Fruit fly (Drosophila melanogaster): ENCODE results near the gene CG6769.
"Not testable (repeated sequence)": the region's sequence is repeated elsewhere in the genome, so short reads cannot be mapped to it uniquely, and the experiment has no call there.

CG6769 gene

DNA sequence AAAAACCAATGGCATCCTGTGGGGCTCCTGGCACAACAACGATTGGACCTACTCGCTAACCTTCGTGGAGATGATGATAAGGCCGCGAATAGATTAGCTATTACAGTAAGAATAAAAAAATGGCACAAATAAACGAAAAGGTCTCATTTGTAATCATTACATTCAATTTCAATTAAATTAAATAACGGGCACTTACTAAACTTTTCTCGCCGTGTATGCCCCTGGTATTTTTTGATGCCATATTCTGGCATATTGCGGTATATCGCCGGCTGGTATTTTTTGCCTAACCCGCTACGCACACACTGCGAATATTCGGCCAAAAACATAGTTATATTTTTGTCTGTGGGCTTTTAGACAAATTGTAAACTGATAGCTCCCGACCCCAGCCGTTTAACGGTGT, 38.6 kb downstream of the CG6769 start, which contains the start of gene Gss2:
Gene Gss2, plus strand, starts transcription at position 301 of the 400 bp plus-strand sequence.
- not testable (repeated sequence) for TF ChIP-seq Abd-B, tai, Dfd (GFP tag; optimal IDR thresholded peaks at IDR 0.05)

DNA sequence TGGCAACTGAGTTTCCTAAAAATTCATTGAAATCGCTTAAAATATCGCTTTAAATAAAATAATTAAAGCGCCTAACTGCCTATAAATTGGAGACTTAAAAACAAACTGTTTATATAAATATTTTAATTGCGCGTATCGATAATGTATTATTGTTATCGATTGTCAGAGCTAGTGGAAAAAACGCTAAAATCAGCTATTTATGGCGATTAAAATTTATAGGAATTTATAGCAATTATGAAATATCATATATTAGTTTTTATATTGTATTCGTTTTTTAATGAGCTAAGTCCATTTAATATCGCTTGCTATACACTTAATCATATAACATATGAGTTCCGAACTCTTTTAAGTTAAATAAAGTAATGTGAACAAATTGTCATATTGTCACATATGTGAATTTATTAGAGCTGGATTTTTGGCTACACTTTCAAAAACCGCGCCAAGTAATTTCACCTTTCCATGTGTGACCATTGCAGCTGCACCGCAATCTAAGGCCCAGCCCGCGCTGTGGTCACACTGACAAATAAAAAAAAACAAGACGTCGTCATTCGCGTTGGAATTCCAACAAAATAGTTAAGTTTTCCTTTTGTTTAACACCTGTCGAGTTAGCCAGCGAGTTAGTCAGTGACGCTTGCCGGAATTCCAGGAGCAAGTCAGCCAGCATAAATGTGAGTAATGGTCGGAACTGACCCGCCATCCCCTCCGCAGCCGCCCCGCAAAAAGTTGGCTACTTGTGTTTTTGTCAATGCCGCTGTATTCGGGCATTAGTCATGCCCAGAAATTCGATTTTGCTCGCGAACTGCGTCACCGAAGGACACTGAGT, 46.6 kb downstream of the CG6769 start, which contains the start of the genes CG7772 and Vps4:
Gene CG7772, minus strand, starts transcription at position 78 of the 823 bp plus-strand sequence.
Gene Vps4, plus strand, starts transcription at position 509 of the 823 bp plus-strand sequence.
- TF ChIP-seq jim (GFP tag; optimal IDR thresholded peaks at IDR 0.05) (peak; percentile 47), Myc (optimal IDR thresholded peaks at IDR 0.05) (peak; percentile 85), CG9705 (GFP tag; optimal IDR thresholded peaks at IDR 0.05) (no peak)

DNA sequence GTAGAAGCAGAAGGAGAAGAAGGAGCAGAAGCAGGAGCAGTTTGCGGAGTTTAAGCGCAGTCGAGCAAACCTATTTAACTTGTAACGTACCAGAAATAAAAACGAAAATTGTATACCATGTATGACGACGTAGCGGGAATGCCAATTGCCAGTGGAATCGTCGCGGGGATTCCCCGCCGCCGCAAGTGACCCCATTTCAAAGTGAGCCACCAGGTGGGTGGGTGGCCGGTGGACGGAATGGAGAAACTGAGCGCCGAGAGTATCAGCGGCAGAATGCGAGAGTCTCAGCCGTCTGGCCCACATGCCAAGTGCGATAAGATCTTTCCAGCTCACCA, 49.8 kb downstream of the CG6769 start:
- no peak for TF ChIP-seq dmrt93B (GFP tag; optimal IDR thresholded peaks at IDR 0.05)
- TF ChIP-seq Rel (GFP tag; optimal IDR thresholded peaks at IDR 0.05) = no peak
- TF ChIP-seq Rel (tag; optimal IDR thresholded peaks at IDR 0.05) = peak; percentile 95

DNA sequence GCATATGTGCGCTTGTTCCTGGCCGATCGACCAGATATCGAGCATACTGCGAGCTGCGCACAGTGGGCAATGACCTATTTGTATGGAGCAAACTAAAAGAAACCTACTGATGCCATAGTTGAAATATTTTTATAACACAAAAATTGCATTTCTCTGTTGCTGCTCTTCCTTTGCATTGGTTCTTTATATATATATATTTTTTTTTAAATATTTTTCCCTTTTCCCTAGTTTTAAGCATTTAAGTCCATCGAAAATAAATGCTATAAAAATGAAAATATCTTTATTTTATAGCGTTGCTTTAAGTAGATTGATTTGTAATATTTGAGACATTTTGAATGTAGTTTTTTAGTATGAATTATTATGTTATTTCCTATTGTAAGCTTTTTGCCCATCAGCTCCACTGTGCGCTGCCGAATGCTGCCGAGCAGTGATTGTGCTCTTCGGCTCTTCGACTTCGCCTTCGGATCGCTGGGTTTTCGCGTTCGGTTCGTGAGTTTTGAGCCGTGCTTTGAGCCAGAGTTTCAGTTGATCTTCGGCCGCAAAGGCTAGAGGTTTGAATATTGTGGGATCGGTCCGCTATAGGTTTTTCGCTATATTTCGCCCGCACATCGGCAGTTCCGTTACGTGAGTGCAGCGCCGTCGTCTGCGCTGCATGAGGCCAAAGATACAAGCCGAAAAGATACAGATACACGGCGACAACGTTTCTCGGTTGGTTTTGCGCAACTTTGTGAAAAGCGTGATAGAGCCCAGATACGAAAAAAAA, 50.3 kb downstream of the CG6769 start, which contains the start of gene CG6847:
Gene CG6847, plus strand, starts transcription at position 522 of the 763 bp plus-strand sequence.
- TF ChIP-seq psq (GFP tag; optimal IDR thresholded peaks at IDR 0.05) (peak; percentile 77), ey (GFP tag; optimal IDR thresholded peaks at IDR 0.05) (peak; percentile 54), N (GFP tag; optimal IDR thresholded peaks at IDR 0.05) (no peak), Abd-B (GFP tag; optimal IDR thresholded peaks at IDR 0.05) (no peak), br (GFP tag; optimal IDR thresholded peaks at IDR 0.05) (peak; percentile 17), Vsx2 (GFP tag; optimal IDR thresholded peaks at IDR 0.05; ENCODE audit: partially characterized antibody) (no peak), h (GFP tag; optimal IDR thresholded peaks at IDR 0.05) (peak; percentile 58), Hr78 (GFP tag; optimal IDR thresholded peaks at IDR 0.05) (no peak), dmrt93B (GFP tag; optimal IDR thresholded peaks at IDR 0.05) (peak; percentile 14), CrebA (GFP tag; optimal IDR thresholded peaks at IDR 0.05; ENCODE audit: borderline replicate concordance) (no peak), tai (GFP tag; optimal IDR thresholded peaks at IDR 0.05) (no peak), dl (GFP tag; optimal IDR thresholded peaks at IDR 0.05; ENCODE audit: insufficient read depth in 1 of 2, partially characterized antibody in 2 of 2) (no peak), lola (GFP tag; optimal IDR thresholded peaks at IDR 0.05) (no peak), foxo (GFP tag; optimal IDR thresholded peaks at IDR 0.05) (peak in 1 of 2 experiments; percentile 64), rgr (GFP tag; optimal IDR thresholded peaks at IDR 0.05) (peak; percentile 60), jim (GFP tag; optimal IDR thresholded peaks at IDR 0.05) (no peak), dsf (GFP tag; optimal IDR thresholded peaks at IDR 0.05; ENCODE audit: borderline replicate concordance) (no peak), Dif (GFP tag; optimal IDR thresholded peaks at IDR 0.05; ENCODE audit: partially characterized antibody) (no peak), Dfd (GFP tag; optimal IDR thresholded peaks at IDR 0.05) (no peak), Rel (GFP tag; optimal IDR thresholded peaks at IDR 0.05) (no peak), Rel (tag; optimal IDR thresholded peaks at IDR 0.05) (no peak), usp (GFP tag; optimal IDR thresholded peaks at IDR 0.05) (no peak), fru (GFP tag; optimal IDR thresholded peaks at IDR 0.05) (peak; percentile 67), Sp1 (GFP tag; optimal IDR thresholded peaks at IDR 0.05) (peak; percentile 81), GATAd (GFP tag; optimal IDR thresholded peaks at IDR 0.05) (no peak), brk (GFP tag; optimal IDR thresholded peaks at IDR 0.05) (no peak), HLH106 (tag; optimal IDR thresholded peaks at IDR 0.05) (peak; percentile 69), Hr83 (GFP tag; optimal IDR thresholded peaks at IDR 0.05; ENCODE audit: poor library complexity, severe bottlenecking) (no peak), CG32264 (GFP tag; optimal IDR thresholded peaks at IDR 0.05) (no peak), Mio (GFP tag; optimal IDR thresholded peaks at IDR 0.05) (no peak), Hnf4 (GFP tag; optimal IDR thresholded peaks at IDR 0.05) (no peak), CG9705 (GFP tag; optimal IDR thresholded peaks at IDR 0.05) (no peak), OdsH (GFP tag; optimal IDR thresholded peaks at IDR 0.05) (peak; percentile 61), woc (GFP tag; optimal IDR thresholded peaks at IDR 0.05) (peak; percentile 25), sv (GFP tag; optimal IDR thresholded peaks at IDR 0.05) (peak; percentile 49), Jra (GFP tag; optimal IDR thresholded peaks at IDR 0.05) (no peak), Myc (optimal IDR thresholded peaks at IDR 0.05) (no peak), pan (optimal IDR thresholded peaks at IDR 0.05) (no peak), sage (GFP tag; optimal IDR thresholded peaks at IDR 0.05) (no peak)

Measured in whole organism, wandering third instar larva.